Worm (Caenorhabditis elegans): ENCODE results near the gene F54F7.9.

DNA sequence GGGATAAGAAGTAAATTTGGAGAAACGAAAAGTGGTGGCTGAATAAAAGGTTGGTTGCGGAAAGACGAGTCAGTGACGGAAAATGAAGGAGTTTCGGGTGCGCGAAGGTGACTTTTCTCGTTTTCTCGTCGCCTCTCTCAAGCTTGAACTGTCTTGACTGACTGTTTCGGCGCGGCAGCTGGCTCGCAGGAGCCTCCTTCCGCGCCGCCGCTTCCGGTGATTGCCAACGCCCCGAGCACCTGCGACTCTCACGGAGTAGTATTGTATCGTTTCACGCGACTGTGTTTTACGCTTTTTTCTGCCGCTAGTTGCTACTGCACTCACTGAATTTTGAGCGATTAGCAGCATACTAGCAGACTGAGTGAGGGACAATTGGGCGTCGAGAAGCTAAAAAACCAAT is 33.9 kb downstream of the F54F7.9 start, which contains the start of gene C34E11.2:
- TF ChIP-seq jun-1 (tag; optimal IDR thresholded peaks at IDR 0.05), result no peak
- no peak for TF ChIP-seq fkh-2 (tag; optimal IDR thresholded peaks at IDR 0.05)
- TF ChIP-seq zag-1 (tag; optimal IDR thresholded peaks at IDR 0.05), result no peak
- no peak for TF ChIP-seq nhr-11 (tag; optimal IDR thresholded peaks at IDR 0.05)
- TF ChIP-seq nhr-67 (tag; optimal IDR thresholded peaks at IDR 0.05), result no peak
- no peak for TF ChIP-seq unc-39 (tag; optimal IDR thresholded peaks at IDR 0.05)
- no peak for TF ChIP-seq nhr-25 (tag; optimal IDR thresholded peaks at IDR 0.05)
- TF ChIP-seq nhr-77 (tag; optimal IDR thresholded peaks at IDR 0.05), result no peak
- TF ChIP-seq ztf-4 (tag; optimal IDR thresholded peaks at IDR 0.05), result no peak
- no peak for TF ChIP-seq egl-5 (tag; optimal IDR thresholded peaks at IDR 0.05)
- no peak for TF ChIP-seq pqm-1 (tag; optimal IDR thresholded peaks at IDR 0.05)
